Worm (Caenorhabditis elegans): Measurements from ENCODE around the gene clc-29.
A peak's percentile ranks its signal among the peaks of the same experiment; 100 is the strongest.
"Not testable (repeated sequence)": the region's sequence is repeated elsewhere in the genome, so short reads cannot be mapped to it uniquely, and the experiment has no call there.

The clc-29 gene

DNA sequence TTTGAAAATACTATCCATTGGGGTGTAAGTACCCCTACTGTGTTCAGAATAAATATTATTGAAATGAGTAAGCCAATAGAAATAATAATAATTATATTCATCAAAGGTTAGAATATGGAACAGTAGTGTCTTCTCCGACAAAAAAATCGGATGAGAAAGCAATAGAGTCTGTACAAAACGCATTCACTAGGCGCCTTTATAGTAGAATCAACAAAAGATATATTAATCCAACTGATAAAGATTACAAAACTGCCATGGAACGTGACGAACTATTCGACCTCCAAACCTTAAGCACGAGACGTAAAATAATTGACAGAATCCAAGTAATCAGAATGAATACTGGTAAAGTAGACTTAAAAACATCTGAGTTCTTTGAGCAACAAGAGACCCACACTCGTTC, at the start of gene clc-29:
clc-29 (minus strand) TSS at position 101 of the 400 bp plus-strand sequence.
- not testable (repeated sequence) for TF ChIP-seq dao-5, W03F9.2, him-1 (tag; optimal IDR thresholded peaks at IDR 0.05)

DNA sequence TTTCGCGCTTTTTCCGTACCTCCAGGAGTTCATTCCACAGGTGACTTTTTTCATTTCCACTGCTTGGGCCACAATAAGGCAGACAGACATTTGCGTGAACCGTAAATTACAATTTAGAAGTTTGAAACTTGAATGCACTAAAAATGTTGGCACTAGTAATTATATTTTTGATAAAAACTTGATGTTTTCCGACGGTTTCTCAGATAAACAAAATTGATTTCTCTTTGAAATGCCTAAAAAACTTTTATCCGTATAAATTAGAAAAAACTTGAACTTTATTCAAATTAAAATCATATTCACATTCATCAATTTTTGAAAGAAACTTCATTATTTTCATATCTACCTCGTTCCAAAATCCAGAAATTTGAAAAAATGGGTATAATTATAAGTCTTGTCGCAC, 48.0 kb upstream of the clc-29 start, which contains the start of gene ZK353.3:
ZK353.3 (plus strand) TSS at position 301 of the 400 bp plus-strand sequence.
- TF ChIP-seq dao-5 (tag; optimal IDR thresholded peaks at IDR 0.05) (no peak), W03F9.2 (tag; optimal IDR thresholded peaks at IDR 0.05) (no peak), him-1 (tag; optimal IDR thresholded peaks at IDR 0.05) (no peak)

DNA sequence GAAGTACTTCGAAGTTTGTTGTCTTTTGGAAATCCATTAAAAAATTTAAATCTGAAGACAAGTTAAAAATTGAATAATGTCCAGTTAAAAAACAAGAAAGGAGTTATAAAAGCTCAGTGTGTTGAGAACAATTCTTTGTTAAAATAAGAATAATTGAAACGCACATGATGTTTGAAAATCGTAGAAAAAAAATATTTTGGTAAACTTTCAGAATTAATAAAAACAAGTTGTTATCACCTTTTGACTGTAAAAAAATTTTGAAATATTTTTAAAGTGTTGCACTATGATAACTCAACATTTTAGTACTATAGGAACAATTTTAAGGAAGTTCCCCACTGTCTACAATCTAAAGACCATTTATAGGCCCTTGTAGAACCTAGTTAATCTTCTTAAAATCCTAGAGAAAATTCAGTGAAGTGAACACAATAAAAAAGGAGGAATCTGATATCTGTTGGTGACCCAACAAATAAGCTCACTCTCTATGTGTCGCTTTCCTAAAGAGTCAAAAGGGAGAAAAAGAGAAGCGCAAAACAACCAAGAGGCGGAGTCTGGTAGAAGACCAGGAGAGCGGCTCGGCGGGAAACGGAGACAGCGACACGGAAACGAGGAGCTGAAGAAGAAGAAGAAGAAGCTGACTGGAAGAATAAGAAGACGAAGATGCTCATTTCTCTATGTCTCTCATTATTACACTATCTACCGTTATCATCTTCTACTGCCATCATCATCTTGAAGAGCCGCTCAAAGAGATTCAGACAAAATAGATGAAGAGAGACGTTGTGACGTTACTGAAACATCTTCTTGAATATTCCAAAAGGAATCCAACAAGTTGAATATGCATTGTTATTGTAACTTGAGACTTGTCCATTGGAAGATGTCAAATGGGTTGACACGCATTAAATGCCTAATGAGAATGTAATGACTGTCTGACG, 46.9 kb upstream of the clc-29 start, which contains the start of gene ZK353.10:
ZK353.10 (minus strand) TSS at position 51 of the 929 bp plus-strand sequence.
- peak; percentile 41 for TF ChIP-seq him-1 (tag; optimal IDR thresholded peaks at IDR 0.05)
- no peak for TF ChIP-seq dao-5 (tag; optimal IDR thresholded peaks at IDR 0.05)
- TF ChIP-seq W03F9.2 (tag; optimal IDR thresholded peaks at IDR 0.05), result no peak

DNA sequence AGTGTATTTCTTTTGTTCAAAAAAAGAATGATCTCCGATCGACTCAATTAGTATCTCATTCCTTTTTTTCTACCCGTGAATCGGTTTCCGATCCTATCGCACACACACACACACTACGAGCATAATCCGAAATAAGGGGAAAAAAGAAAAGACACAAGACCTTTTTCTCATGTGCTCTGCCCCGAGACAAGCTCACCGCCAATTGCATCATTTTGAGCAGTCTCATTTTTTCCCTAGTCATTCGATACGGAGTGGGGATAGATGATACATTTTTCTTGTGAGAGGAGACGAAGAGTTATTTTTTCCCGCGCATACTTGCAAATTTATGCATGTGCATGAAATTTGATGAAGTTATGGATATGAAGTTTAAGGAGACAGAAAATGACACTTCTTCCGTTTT, 44.6 kb upstream of the clc-29 start:
- TF ChIP-seq W03F9.2 (tag; optimal IDR thresholded peaks at IDR 0.05) (no peak), him-1 (tag; optimal IDR thresholded peaks at IDR 0.05) (peak; percentile 54)

DNA sequence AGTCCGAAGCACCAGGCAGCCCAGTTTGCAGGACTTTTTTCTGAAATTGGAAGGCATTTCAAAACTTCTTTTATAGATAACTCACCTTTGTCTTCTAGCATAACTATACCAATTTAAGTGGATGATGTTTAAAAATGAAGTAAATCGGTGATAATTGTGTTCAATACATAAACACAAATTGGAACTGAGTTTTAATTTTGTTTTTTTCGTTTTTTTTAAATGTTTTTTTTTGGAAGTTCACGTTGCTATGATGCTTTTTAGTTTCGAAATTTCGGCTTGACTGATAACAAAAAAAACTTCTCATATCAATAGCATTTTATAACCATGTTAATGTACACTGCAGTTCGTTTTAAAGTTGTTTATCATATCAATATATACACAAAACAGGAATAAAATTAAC, 41.8 kb upstream of the clc-29 start, which contains the start of gene ZK353.4:
ZK353.4 (minus strand) TSS at position 101 of the 400 bp plus-strand sequence.
- TF ChIP-seq him-1 (tag; optimal IDR thresholded peaks at IDR 0.05), result peak; percentile 40
- no peak for TF ChIP-seq W03F9.2 (tag; optimal IDR thresholded peaks at IDR 0.05)

DNA sequence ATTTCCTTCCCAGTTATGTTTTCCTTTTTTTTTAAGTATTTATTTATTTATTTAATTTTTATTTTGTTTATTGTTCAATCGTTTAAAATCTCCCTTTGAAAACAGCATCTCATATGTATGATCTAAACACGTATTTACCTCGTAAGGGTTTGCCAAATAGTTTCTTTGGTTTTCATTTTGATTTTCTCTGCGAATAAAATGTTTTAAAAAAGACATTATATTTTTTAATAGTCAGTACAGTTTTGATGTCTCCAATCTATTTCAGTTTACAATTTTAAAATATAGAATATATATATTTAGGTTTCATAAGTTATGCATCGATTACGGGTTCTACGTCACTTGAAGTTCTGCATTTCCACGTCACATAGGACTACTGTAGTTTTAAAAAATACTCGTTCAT, 32.9 kb upstream of the clc-29 start, which contains the start of gene R05D3.12:
R05D3.12 (plus strand) TSS at position 301 of the 400 bp plus-strand sequence.
- TF ChIP-seq dao-5 (tag; optimal IDR thresholded peaks at IDR 0.05), result no peak
- no peak for TF ChIP-seq him-1 (tag; optimal IDR thresholded peaks at IDR 0.05)
- TF ChIP-seq W03F9.2 (tag; optimal IDR thresholded peaks at IDR 0.05), result no peak

DNA sequence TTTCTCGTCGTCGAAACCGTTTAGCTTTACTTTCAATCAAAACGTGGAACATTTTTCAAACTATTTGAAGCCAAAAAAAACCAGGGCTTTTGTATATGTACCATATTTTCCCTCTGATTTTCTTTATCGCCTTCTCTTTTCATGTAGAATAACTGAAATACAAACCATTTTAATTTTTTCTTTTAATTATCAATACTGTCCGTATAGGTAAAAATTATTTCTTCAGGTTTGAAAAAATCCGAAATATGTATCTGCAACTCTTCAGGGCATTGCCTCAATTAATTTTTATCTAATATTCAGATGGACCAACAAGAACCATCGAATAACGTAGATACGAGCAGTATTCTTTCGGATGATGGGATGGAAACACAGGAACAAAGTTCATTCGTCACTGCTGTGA, 27.3 kb upstream of the clc-29 start, which contains the start of gene met-2:
met-2 (plus strand) TSS at position 301 of the 400 bp plus-strand sequence.
- TF ChIP-seq W03F9.2 (tag; optimal IDR thresholded peaks at IDR 0.05) (no peak), dao-5 (tag; optimal IDR thresholded peaks at IDR 0.05) (no peak), him-1 (tag; optimal IDR thresholded peaks at IDR 0.05) (no peak)

DNA sequence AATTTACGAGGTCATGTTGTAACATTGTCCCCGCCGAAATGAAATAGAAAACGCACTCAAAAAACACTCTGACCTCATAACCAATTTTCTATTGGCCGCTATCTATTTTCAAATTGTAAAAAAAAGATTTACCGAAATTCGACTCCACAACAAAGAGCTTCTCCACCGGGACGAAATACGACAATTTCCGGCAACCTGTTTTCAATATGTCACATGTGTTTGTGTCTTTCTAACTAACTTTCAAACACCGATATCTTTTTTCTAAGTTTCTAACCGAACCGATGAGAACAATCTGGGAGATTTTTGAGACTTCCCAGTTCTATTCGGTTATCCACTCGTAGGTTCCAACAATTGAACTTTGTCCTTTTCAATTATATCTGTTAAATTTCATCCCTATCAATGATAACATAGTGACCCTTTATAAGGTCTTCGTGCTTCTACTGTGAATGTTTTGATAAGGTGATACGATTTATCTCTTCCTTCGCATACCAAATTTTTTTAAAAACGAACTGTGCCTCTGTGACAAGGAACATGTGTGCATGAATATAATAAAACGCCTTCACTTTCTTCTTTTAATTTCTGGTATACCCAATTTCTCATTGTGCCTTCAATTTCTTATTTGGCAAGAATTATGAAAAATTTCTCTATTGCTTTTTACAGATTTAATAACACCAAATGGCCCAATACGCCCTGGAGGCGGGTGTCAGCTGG, 24.0 kb upstream of the clc-29 start, which contains the start of gene lmbr-1:
lmbr-1 (plus strand) TSS at position 661 of the 711 bp plus-strand sequence.
- no peak for TF ChIP-seq dao-5 (tag; optimal IDR thresholded peaks at IDR 0.05)
- TF ChIP-seq him-1 (tag; optimal IDR thresholded peaks at IDR 0.05), result no peak
- no peak for TF ChIP-seq W03F9.2 (tag; optimal IDR thresholded peaks at IDR 0.05)

DNA sequence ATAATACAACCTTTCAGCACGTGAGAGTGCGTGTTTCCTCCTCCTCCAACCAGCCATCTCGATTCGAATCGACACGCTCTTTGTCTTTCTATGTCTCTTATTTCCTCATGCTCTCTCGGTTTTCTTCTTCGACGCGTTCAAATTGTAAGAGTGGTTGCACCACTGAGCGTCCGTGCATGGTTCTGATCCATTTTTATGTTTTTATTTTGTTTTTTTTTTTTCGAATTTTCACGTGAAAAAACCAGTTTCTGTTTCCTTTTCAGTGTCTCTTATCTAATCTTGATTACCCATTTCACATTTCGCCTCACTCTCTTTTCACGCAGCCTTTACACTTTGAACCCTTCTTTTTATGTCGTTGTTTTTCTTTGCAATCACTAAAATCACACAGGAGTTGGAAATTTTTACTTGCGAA, 23.1 kb upstream of the clc-29 start:
- no peak for TF ChIP-seq him-1 (tag; optimal IDR thresholded peaks at IDR 0.05)
- TF ChIP-seq W03F9.2 (tag; optimal IDR thresholded peaks at IDR 0.05), result peak; percentile 26

DNA sequence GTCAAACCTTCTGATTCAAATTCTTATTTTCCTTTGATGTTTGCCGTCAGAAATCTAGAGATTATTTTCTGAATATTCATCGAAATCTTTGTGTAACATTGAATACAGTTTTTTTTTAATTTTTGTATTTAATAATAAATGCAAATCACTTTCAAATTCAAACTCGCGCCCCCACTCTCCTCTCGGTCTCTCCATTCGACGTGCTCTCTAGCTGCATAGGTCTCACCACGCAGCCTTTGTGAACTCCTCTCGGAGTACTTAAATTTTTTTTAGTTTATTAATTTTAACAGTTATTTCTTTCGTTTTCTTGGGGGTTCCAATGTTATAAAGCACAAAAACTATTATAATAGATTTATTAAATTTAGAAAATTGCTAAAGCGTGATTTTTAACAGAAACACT, 22.5 kb upstream of the clc-29 start:
- no peak for TF ChIP-seq him-1 (tag; optimal IDR thresholded peaks at IDR 0.05)
- no peak for TF ChIP-seq W03F9.2 (tag; optimal IDR thresholded peaks at IDR 0.05)
- TF ChIP-seq dao-5 (tag; optimal IDR thresholded peaks at IDR 0.05), result no peak

DNA sequence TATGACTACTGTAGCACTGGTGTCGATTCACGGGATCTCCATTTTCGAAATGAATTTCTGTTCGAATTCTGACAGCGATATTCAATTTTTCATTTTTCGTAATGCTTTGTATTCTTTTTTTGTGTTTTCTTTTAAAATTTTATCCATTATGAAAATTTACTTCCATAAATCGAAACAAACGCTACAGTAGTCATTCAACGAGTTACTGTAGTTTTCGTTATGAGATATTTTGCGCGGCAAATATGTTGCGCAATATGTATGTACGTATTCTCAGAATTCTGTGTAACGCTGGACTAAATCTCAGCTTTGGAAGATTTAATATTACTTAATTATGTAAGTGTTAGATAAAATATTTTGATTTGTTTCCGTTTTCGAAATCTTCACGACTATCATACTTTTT, 21.4 kb upstream of the clc-29 start:
- TF ChIP-seq dao-5 (tag; optimal IDR thresholded peaks at IDR 0.05), result no peak
- no peak for TF ChIP-seq him-1 (tag; optimal IDR thresholded peaks at IDR 0.05)
- TF ChIP-seq W03F9.2 (tag; optimal IDR thresholded peaks at IDR 0.05), result no peak

DNA sequence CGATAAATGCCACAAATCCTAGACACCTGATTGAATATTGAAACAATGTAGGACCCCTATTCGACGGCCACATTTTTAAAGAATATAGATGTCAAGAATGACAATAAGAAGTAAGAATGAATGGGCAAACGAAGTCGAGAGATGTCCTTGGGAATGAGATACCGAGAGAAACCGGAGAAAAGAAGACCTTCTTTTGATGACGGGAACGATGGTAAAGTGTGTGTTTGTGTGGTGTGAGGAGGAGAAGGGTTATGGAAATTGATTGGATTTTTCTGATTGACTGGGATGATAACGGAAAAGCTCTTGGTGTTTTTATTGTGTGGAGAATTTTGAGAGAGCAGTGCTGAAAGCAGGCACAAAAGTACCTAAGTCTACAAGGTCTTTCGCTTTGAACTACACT, 20.9 kb upstream of the clc-29 start, which contains the start of gene R05D3.9:
R05D3.9 (minus strand) TSS at position 101 of the 400 bp plus-strand sequence.
- no peak for TF ChIP-seq dao-5 (tag; optimal IDR thresholded peaks at IDR 0.05)
- no peak for TF ChIP-seq him-1 (tag; optimal IDR thresholded peaks at IDR 0.05)
- TF ChIP-seq W03F9.2 (tag; optimal IDR thresholded peaks at IDR 0.05), result no peak

DNA sequence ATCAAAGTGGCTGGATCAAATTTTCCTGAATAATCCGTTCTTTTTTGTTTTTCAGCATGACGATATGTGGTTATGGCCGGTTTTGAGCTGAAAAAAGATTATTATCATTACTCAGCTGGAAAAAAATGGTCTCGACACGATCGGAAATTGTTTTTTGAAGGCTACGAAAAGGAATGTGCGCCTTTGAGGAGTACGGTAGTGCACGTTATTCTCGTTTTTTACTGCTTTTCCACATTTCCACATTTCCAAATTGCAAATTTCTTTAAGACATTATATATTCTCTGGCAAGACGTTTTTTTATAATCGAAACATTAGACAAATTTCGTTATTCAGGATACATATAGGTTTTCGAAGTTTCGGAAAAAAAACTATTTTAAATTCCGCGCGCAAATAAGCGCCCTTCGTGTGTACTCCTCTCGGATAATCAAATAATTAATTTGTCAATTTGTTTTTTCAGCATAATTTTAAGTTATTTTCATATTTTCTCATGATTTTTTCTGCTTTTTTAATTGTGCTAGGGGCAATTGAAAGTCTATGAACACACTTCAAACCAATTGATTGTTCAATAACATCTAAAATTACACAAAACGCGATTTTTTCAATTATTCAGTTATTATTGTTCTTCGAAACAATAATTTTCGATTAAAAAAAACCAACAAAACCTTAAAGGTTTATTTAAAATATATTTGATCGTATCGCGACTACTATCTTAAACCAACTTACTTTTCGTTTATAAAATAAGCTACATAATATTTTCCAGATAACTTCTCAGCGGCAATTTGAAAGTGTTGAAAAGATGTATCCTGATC, 15.7 kb upstream of the clc-29 start, which contains the start of gene R05D3.3:
R05D3.3 (plus strand) TSS at position 759 of the 809 bp plus-strand sequence.
- TF ChIP-seq dao-5 (tag; optimal IDR thresholded peaks at IDR 0.05), result no peak
- TF ChIP-seq him-1 (tag; optimal IDR thresholded peaks at IDR 0.05), result no peak
- no peak for TF ChIP-seq W03F9.2 (tag; optimal IDR thresholded peaks at IDR 0.05)

Measured in whole organism, L4/young adult.